Worm (Caenorhabditis elegans) whole organism, midembryonic: ENCODE measurements around the gene M02F4.2.

ENCODE experiments used
- cog-1 ChIP-seq: sonication (generic microtip); optimal IDR thresholded peaks from 2 replicates; lab custom pipeline; 2016; ENCODE audit warnings: missing genetic modification characterization, missing compliant biosample characterization
- flt-1 ChIP-seq: fragments of 200-800 bp; sonication (Bioruptor generic); IDR thresholded peaks from 2 replicates; pipeline ENCODE4 v1.3.6; 2022; ENCODE audit warnings: missing genetic modification characterization, missing compliant biosample characterization
- klf-2 ChIP-seq: fragments of 200-800 bp; sonication (Bioruptor generic); conservative IDR thresholded peaks from 2 replicates; pipeline ENCODE4 v1.3.6; 2022; ENCODE audit warnings: missing genetic modification reagents, missing genetic modification characterization, missing compliant biosample characterization
- med-1 ChIP-seq: sonication (generic microtip); optimal IDR thresholded peaks from 2 replicates; lab custom pipeline; 2017; ENCODE audit warnings: missing genetic modification characterization, mild to moderate bottlenecking, missing compliant biosample characterization, antibody characterized with exemption, missing genetic modification reagents; ENCODE audit not compliant: insufficient read depth
- tab-1 ChIP-seq: fragments of 200-800 bp; sonication (Bioruptor generic); IDR thresholded peaks from 2 replicates; pipeline ENCODE4 v1.3.6; 2022; ENCODE audit warnings: missing genetic modification characterization, missing compliant biosample characterization
- ztf-23 ChIP-seq: fragments of 200-800 bp; sonication (Bioruptor generic); IDR thresholded peaks from 2 replicates; pipeline ENCODE4 v1.3.6; 2022; ENCODE audit warnings: missing genetic modification reagents, missing genetic modification characterization, missing compliant biosample characterization
- ztf-29 ChIP-seq: fragments of 200-800 bp; sonication (Bioruptor generic); IDR thresholded peaks from 2 replicates; pipeline ENCODE4 v1.3.6; 2022; ENCODE audit warnings: missing genetic modification reagents, missing genetic modification characterization, missing compliant biosample characterization

- TF ChIP-seq flt-1 = no peak
- no peak for TF ChIP-seq cog-1
- no peak for TF ChIP-seq ztf-29
- TF ChIP-seq ztf-23 (GFP tag; lab: Robert Waterston, UW) = no peak
- TF ChIP-seq klf-2 (GFP tag; lab: Robert Waterston, UW) = no peak
- TF ChIP-seq tab-1 = no peak
- no peak for TF ChIP-seq med-1 (GFP tag; lab: Kevin White, UChicago)
Observed at ce11 chrX:3029030-3029429, 5.1 kb downstream of the M02F4.2 start, which contains the start of gene M02F4.1.
